Worm (Caenorhabditis elegans) whole organism, L4 larva: ENCODE results near the gene Y38F1A.8.
A peak's percentile ranks its signal among the peaks of the same experiment; 100 is the strongest.
"Not testable (repeated sequence)": the region's sequence is repeated elsewhere in the genome, so short reads cannot be mapped to it uniquely, and the experiment has no call there.

Source experiments
- D1046.2 ChIP-seq: fragments of 200-800 bp; sonication (Bioruptor generic); IDR thresholded peaks from 2 replicates; pipeline ENCODE4 v1.3.6; 2022; ENCODE audit warnings: missing genetic modification characterization, missing compliant biosample characterization
- F10B5.3 ChIP-seq: sonication (generic microtip); optimal IDR thresholded peaks from 2 replicates; lab custom pipeline; 2016; ENCODE audit warnings: mild to moderate bottlenecking, missing genetic modification characterization, missing compliant biosample characterization
- F26F4.8 ChIP-seq: fragments of 200-800 bp; sonication (Bioruptor generic); conservative IDR thresholded peaks from 2 replicates; pipeline ENCODE4 v1.3.6; 2022; ENCODE audit warnings: missing genetic modification characterization, missing compliant biosample characterization
- F37D6.2 ChIP-seq: sonication (generic microtip); optimal IDR thresholded peaks from 2 replicates; lab custom pipeline; 2016; ENCODE audit warnings: mild to moderate bottlenecking, missing genetic modification characterization, missing compliant biosample characterization
- R02D3.7 ChIP-seq: fragments of 150-350 bp; sonication (generic microtip); optimal IDR thresholded peaks from 3 replicates; lab custom pipeline; 2014; ENCODE audit warnings: missing biosample characterization, missing genetic modification characterization
- T26A8.4 ChIP-seq: fragments of 200-800 bp; sonication (Bioruptor generic); IDR thresholded peaks from 2 replicates; pipeline ENCODE4 v1.3.6; 2022; ENCODE audit warnings: missing genetic modification characterization, missing compliant biosample characterization
- Y48G9A.11 ChIP-seq: fragments of 200-800 bp; sonication (Bioruptor generic); IDR thresholded peaks from 2 replicates; pipeline ENCODE4 v1.3.6; 2022; ENCODE audit warnings: missing genetic modification reagents, missing genetic modification characterization, missing compliant biosample characterization
- aha-1 ChIP-seq: fragments of 150-350 bp; peaks from one replicate; lab custom pipeline; 2014; ENCODE audit warnings: missing biosample characterization, missing genetic modification characterization
- ama-1 ChIP-seq: fragments of 150-350 bp; optimal IDR thresholded peaks from 2 replicates; lab custom pipeline; 2014; ENCODE audit warnings: inconsistent platforms, mixed read lengths
- arid-1 ChIP-seq: fragments of 200-800 bp; sonication (Bioruptor generic); conservative IDR thresholded peaks from 2 replicates; pipeline ENCODE4 v1.3.6; 2022; ENCODE audit warnings: missing genetic modification reagents, missing genetic modification characterization, missing compliant biosample characterization
- attf-4 ChIP-seq: sonication (generic microtip); optimal IDR thresholded peaks from 3 replicates; lab custom pipeline; 2017; ENCODE audit warnings: missing biosample characterization, missing genetic modification characterization
- ceh-28 ChIP-seq: fragments of 150-350 bp; optimal IDR thresholded peaks from 2 replicates; lab custom pipeline; 2014; ENCODE audit warnings: missing biosample characterization, missing genetic modification reagents, missing genetic modification characterization
- ceh-44 ChIP-seq: fragments of 200-800 bp; sonication (Bioruptor generic); IDR thresholded peaks from 2 replicates; pipeline ENCODE4 v1.3.6; 2022; ENCODE audit warnings: missing genetic modification reagents, missing genetic modification characterization, missing compliant biosample characterization
- cey-2 ChIP-seq: sonication (generic microtip); optimal IDR thresholded peaks from 3 replicates; lab custom pipeline; 2017; ENCODE audit warnings: missing genetic modification characterization, mild to moderate bottlenecking, missing compliant biosample characterization, antibody characterized with exemption, borderline replicate concordance; ENCODE audit not compliant: insufficient read depth
- daf-12 ChIP-seq: fragments of 150-350 bp; optimal IDR thresholded peaks from 2 replicates; lab custom pipeline; 2014; ENCODE audit warnings: missing biosample characterization, missing genetic modification reagents, missing genetic modification characterization
- daf-16 ChIP-seq, 3 experiments: sonication (generic microtip); optimal IDR thresholded peaks; 2 replicates each; lab custom pipeline; 2016 to 2017; ENCODE audit warnings: missing genetic modification characterization in 3 of 3, missing genetic modification reagents in 3 of 3, mild to moderate bottlenecking in 2 of 3, missing compliant biosample characterization in 2 of 3, missing biosample characterization in 1 of 3, moderate library complexity in 1 of 3
- dmd-6 ChIP-seq: fragments of 200-800 bp; sonication (Bioruptor generic); IDR thresholded peaks from 2 replicates; pipeline ENCODE4 v1.3.6; 2022; ENCODE audit warnings: missing genetic modification reagents, missing genetic modification characterization, missing compliant biosample characterization
- dmd-8 ChIP-seq: fragments of 200-800 bp; sonication (Bioruptor generic); IDR thresholded peaks from 2 replicates; pipeline ENCODE4 v1.3.6; 2022; ENCODE audit warnings: missing genetic modification characterization, missing compliant biosample characterization
- dmd-9 ChIP-seq: fragments of 200-800 bp; sonication (Bioruptor generic); IDR thresholded peaks from 2 replicates; pipeline ENCODE4 v1.3.6; 2022; ENCODE audit warnings: missing genetic modification reagents, missing genetic modification characterization, missing compliant biosample characterization
- dpl-1 ChIP-seq: fragments of 150-350 bp; optimal IDR thresholded peaks from 2 replicates; lab custom pipeline; 2014; ENCODE audit warnings: missing biosample characterization, missing genetic modification reagents, missing genetic modification characterization
- dve-1 ChIP-seq: sonication (generic microtip); optimal IDR thresholded peaks from 2 replicates; lab custom pipeline; 2017; ENCODE audit warnings: antibody characterized with exemption, mild to moderate bottlenecking, missing genetic modification characterization, missing compliant biosample characterization; ENCODE audit not compliant: insufficient read depth
- hlh-11 ChIP-seq: fragments of 200-800 bp; sonication (Bioruptor generic); optimal IDR thresholded peaks from 2 replicates; lab custom pipeline; 2018; ENCODE audit warnings: mild to moderate bottlenecking, missing genetic modification characterization, missing compliant biosample characterization
- hlh-30 ChIP-seq: sonication (generic microtip); optimal IDR thresholded peaks from 2 replicates; lab custom pipeline; 2017; ENCODE audit warnings: antibody characterized with exemption, mild to moderate bottlenecking, missing genetic modification characterization, missing compliant biosample characterization; ENCODE audit not compliant: insufficient read depth
- hmg-1.1 ChIP-seq: fragments of 200-800 bp; sonication (Bioruptor generic); IDR thresholded peaks from 2 replicates; pipeline ENCODE4 v1.3.6; 2022; ENCODE audit warnings: missing genetic modification reagents, missing genetic modification characterization, missing compliant biosample characterization
- lim-7 ChIP-seq: fragments of 200-800 bp; sonication (Bioruptor generic); IDR thresholded peaks from 2 replicates; pipeline ENCODE4 v1.3.6; 2022; ENCODE audit warnings: missing genetic modification characterization, missing compliant biosample characterization
- lin-13 ChIP-seq: fragments of 150-350 bp; optimal IDR thresholded peaks from 2 replicates; lab custom pipeline; 2014; ENCODE audit warnings: missing biosample characterization, missing genetic modification reagents, missing genetic modification characterization
- lin-38 ChIP-seq: fragments of 200-800 bp; sonication (Bioruptor generic); IDR thresholded peaks from 2 replicates; pipeline ENCODE4 v1.3.6; 2022; ENCODE audit warnings: missing genetic modification reagents, missing genetic modification characterization, missing compliant biosample characterization
- lin-39 ChIP-seq: fragments of 150-350 bp; optimal IDR thresholded peaks from 2 replicates; lab custom pipeline; 2014; ENCODE audit warnings: missing biosample characterization, missing genetic modification reagents, missing genetic modification characterization
- lir-3 ChIP-seq: sonication (generic microtip); optimal IDR thresholded peaks from 2 replicates; lab custom pipeline; 2016; ENCODE audit warnings: mild to moderate bottlenecking, missing genetic modification characterization, missing compliant biosample characterization
- madf-5 ChIP-seq, 2 experiments: fragments of 200-800 bp; sonication (Bioruptor generic); IDR thresholded peaks; 2 replicates each; pipeline ENCODE4 v1.3.6; 2022; ENCODE audit warnings: missing compliant biosample characterization in 2 of 2, missing genetic modification characterization in 2 of 2
- mdl-1 ChIP-seq, 2 experiments: fragments of 150-350 bp in 1 of 2; sonication (generic microtip) in 1 of 2; optimal IDR thresholded peaks; 2 replicates each; lab custom pipeline; 2014 to 2017; ENCODE audit warnings: missing biosample characterization in 2 of 2, missing genetic modification characterization in 2 of 2
- mep-1 ChIP-seq: fragments of 150-350 bp; sonication (generic microtip); optimal IDR thresholded peaks from 3 replicates; lab custom pipeline; 2014; ENCODE audit warnings: missing biosample characterization, missing genetic modification characterization
- mes-2 ChIP-seq: sonication (generic microtip); optimal IDR thresholded peaks from 2 replicates; lab custom pipeline; 2016; ENCODE audit warnings: missing genotype, mild to moderate bottlenecking, missing genetic modification characterization, missing compliant biosample characterization; ENCODE audit not compliant: poor library complexity, severe bottlenecking
- nhr-10 ChIP-seq: fragments of 150-350 bp; optimal IDR thresholded peaks from 2 replicates; lab custom pipeline; 2014; ENCODE audit warnings: missing biosample characterization, missing genetic modification characterization
- nhr-11 ChIP-seq: fragments of 150-350 bp; optimal IDR thresholded peaks from 2 replicates; lab custom pipeline; 2014; ENCODE audit warnings: missing biosample characterization, missing genetic modification characterization
- nhr-111 ChIP-seq: fragments of 200-800 bp; sonication (Bioruptor generic); optimal IDR thresholded peaks from 2 replicates; lab custom pipeline; 2018; ENCODE audit warnings: mild to moderate bottlenecking, missing genetic modification characterization, missing compliant biosample characterization
- nhr-42 ChIP-seq: fragments of 200-800 bp; sonication (Bioruptor generic); IDR thresholded peaks from 2 replicates; pipeline ENCODE4 v1.3.6; 2022; ENCODE audit warnings: missing genetic modification characterization, missing compliant biosample characterization
- nhr-48 ChIP-seq: sonication (generic microtip); optimal IDR thresholded peaks from 2 replicates; lab custom pipeline; 2016; ENCODE audit warnings: mild to moderate bottlenecking, missing genetic modification characterization, missing compliant biosample characterization
- php-3 ChIP-seq: fragments of 200-800 bp; sonication (Bioruptor generic); IDR thresholded peaks from 2 replicates; pipeline ENCODE4 v1.3.6; 2022; ENCODE audit warnings: missing genetic modification reagents, missing genetic modification characterization, missing compliant biosample characterization
- rbr-2 ChIP-seq: sonication (generic microtip); optimal IDR thresholded peaks from 2 replicates; lab custom pipeline; 2016; ENCODE audit warnings: missing genotype, missing genetic modification characterization, missing compliant biosample characterization
- saeg-2 ChIP-seq: fragments of 200-800 bp; sonication (Bioruptor generic); IDR thresholded peaks from 2 replicates; pipeline ENCODE4 v1.3.6; 2022; ENCODE audit warnings: missing genetic modification reagents, missing genetic modification characterization, missing compliant biosample characterization
- snpc-1.2 ChIP-seq: fragments of 200-800 bp; sonication (Bioruptor generic); IDR thresholded peaks from 2 replicates; pipeline ENCODE4 v1.3.6; 2022; ENCODE audit warnings: missing genetic modification reagents, missing genetic modification characterization, missing compliant biosample characterization
- tra-1 ChIP-seq: fragments of 200-800 bp; sonication (Bioruptor generic); IDR thresholded peaks from 2 replicates; pipeline ENCODE4 v1.3.6; 2022; ENCODE audit warnings: missing genetic modification reagents, missing genetic modification characterization, missing compliant biosample characterization
- unc-39 ChIP-seq: sonication (generic microtip); optimal IDR thresholded peaks from 2 replicates; lab custom pipeline; 2017; ENCODE audit warnings: missing biosample characterization, missing genetic modification characterization
- unc-62 ChIP-seq, 3 experiments: fragments of 150-350 bp in 1 of 3; sonication (generic microtip); optimal IDR thresholded peaks in 2 of 3; peaks in 1 of 3; 1 replicate in 1 of 3; 2 replicates in 2 of 3; lab custom pipeline; 2014 to 2017; ENCODE audit warnings: missing biosample characterization in 3 of 3, missing genetic modification characterization in 3 of 3, missing genetic modification reagents in 3 of 3, missing genotype in 1 of 3
- vab-7 ChIP-seq: fragments of 200-800 bp; sonication (Bioruptor generic); IDR thresholded peaks from 2 replicates; pipeline ENCODE4 v1.3.6; 2022; ENCODE audit warnings: missing genetic modification reagents, missing genetic modification characterization, missing compliant biosample characterization

The Y38F1A.8 gene

DNA sequence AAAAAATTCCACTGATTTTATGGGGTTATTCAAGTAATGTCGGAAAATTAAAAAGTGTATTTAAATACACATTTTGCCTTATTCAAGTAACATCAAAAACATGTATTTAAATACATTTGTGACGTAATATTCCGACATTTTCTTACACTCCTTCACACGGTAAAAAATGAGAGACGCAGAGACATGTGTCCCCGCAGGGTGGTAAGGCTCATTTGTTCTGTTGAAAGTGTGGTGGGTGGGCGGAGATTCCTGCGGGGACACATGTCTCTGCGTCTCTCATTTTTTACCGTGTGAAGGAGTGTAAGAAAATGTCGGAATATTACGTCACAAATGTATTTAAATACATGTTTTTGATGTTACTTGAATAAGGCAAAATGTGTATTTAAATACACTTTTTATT lies 15.7 kb upstream of the Y38F1A.8 start (continued):
- TF ChIP-seq nhr-42 (GFP tag; lab: Robert Waterston, UW), result peak; percentile 95
- TF ChIP-seq unc-62 (GFP tag; optimal IDR thresholded peaks at IDR 0.05 in 1 of 2; lab: Kevin White, UChicago), result peak in 1 of 2 experiments; percentile 16
- TF ChIP-seq unc-62, daf-16 (tag; optimal IDR thresholded peaks at IDR 0.05; lab: Kevin White, UChicago): not testable (repeated sequence)
- peak in 1 of 2 experiments; percentile 13 for TF ChIP-seq daf-16 (GFP tag; optimal IDR thresholded peaks at IDR 0.05; lab: Kevin White, UChicago)
- peak; percentile 92 for TF ChIP-seq hmg-1.1 (GFP tag; lab: Robert Waterston, UW)
- TF ChIP-seq hlh-11 (tag; lab: Kevin White, UChicago), result peak; percentile 69
- peak; percentile 21 for TF ChIP-seq nhr-48
- peak; percentile 91 for TF ChIP-seq arid-1
- TF ChIP-seq lim-7 (GFP tag; lab: Robert Waterston, UW), result 0 out of 2 replicates have a peak, but pooled peaks have one; percentile 37
- TF ChIP-seq dpl-1 (GFP tag; lab: Kevin White, UChicago), result peak; percentile 16
- peak; percentile 88; the same call in 1 of the 2 replicates for TF ChIP-seq tra-1 (GFP tag; lab: Robert Waterston, UW)
- TF ChIP-seq mep-1 (tag; lab: Kevin White, UChicago), result peak; percentile 50
- peak; percentile 81 for TF ChIP-seq php-3 (GFP tag; lab: Robert Waterston, UW)
- TF ChIP-seq, all 104 proteins: peak for 48; not testable (repeated sequence) for 56

- TF ChIP-seq dve-1 (tag; lab: Kevin White, UChicago) (peak; percentile 3), rbr-2 (tag; lab: Kevin White, UChicago) (peak; percentile 7), aha-1 (tag; lab: Kevin White, UChicago) (peak; percentile 2), hlh-11 (tag; lab: Kevin White, UChicago) (peak; percentile 29), R02D3.7 (tag; lab: Kevin White, UChicago) (no peak), ama-1 (lab: Kevin White, UChicago) (peak; percentile 69), lir-3 (tag; lab: Kevin White, UChicago) (no peak), arid-1 (0 out of 2 replicates have a peak, but pooled peaks have one; percentile 48), madf-5 (GFP tag; IDR thresholded peaks at IDR 0.05; lab: Robert Waterston, UW) (no peak), saeg-2 (GFP tag; lab: Robert Waterston, UW) (no peak)
Observed at ce11 chrII:13013966-13014365, 13.3 kb upstream of the Y38F1A.8 start, which contains the start of gene F18A11.5. Gene F18A11.5, minus strand, starts transcription at chrII:13014286.

ce11 chrII:13012684-13013083 lies 12.0 kb upstream of the Y38F1A.8 start:
- TF ChIP-seq mdl-1 (tag; optimal IDR thresholded peaks at IDR 0.05; lab: Kevin White, UChicago) (no peak), nhr-10 (tag; lab: Kevin White, UChicago) (no peak), hlh-30 (no peak), dmd-6 (GFP tag; lab: Robert Waterston, UW) (0 out of 2 replicates have a peak, but pooled peaks have one; percentile 18), dpl-1 (GFP tag; lab: Kevin White, UChicago) (no peak), nhr-111 (GFP tag; lab: Kevin White, UChicago) (no peak), dmd-9 (GFP tag; lab: Robert Waterston, UW) (0 out of 2 replicates have a peak, but pooled peaks have one; percentile 17), daf-12 (no peak), R02D3.7 (tag; lab: Kevin White, UChicago) (no peak), F37D6.2 (tag; lab: Kevin White, UChicago) (no peak), attf-4 (tag; lab: Kevin White, UChicago) (no peak), T26A8.4 (no peak), F10B5.3 (tag; lab: Kevin White, UChicago) (no peak), D1046.2 (GFP tag; lab: Robert Waterston, UW) (0 out of 2 replicates have a peak, but pooled peaks have one; percentile 55), ceh-44 (GFP tag; lab: Robert Waterston, UW) (no peak), dmd-8 (no peak), nhr-11 (tag; lab: Kevin White, UChicago) (no peak), lin-38 (GFP tag; lab: Robert Waterston, UW) (no peak), mep-1 (tag; lab: Kevin White, UChicago) (no peak), vab-7 (GFP tag; lab: Robert Waterston, UW) (no peak), snpc-1.2 (GFP tag; lab: Robert Waterston, UW) (no peak), cey-2 (tag; lab: Kevin White, UChicago) (no peak), F26F4.8 (no peak), lin-13 (GFP tag; lab: Kevin White, UChicago) (no peak), unc-39 (no peak), Y48G9A.11 (GFP tag; lab: Robert Waterston, UW) (no peak), lin-39 (tag; lab: Kevin White, UChicago) (no peak), mes-2 (tag; lab: Kevin White, UChicago) (no peak), ceh-28 (tag; lab: Kevin White, UChicago) (no peak)
